Fruit fly (Drosophila melanogaster): Measurements from ENCODE around the gene CG11755.

- TF ChIP-seq cg (GFP tag; optimal IDR thresholded peaks at IDR 0.05) (no peak), kay (GFP tag; optimal IDR thresholded peaks at IDR 0.05) (no peak), Fer1 (GFP tag; optimal IDR thresholded peaks at IDR 0.05) (no peak), kah (GFP tag; optimal IDR thresholded peaks at IDR 0.05) (no peak), Dbx (GFP tag; IDR thresholded peaks at IDR 0.05) (no peak), ttk (GFP tag; IDR thresholded peaks at IDR 0.05) (no peak)
These were observed 42.2 kb downstream of the CG11755 start, which contains the start of gene CG11760 for dm6 chr3R:8718898-8719297.

Data from whole organism, embryonic.